Fruit fly (Drosophila melanogaster) whole organism, embryonic: ENCODE measurements around the gene CG7943.

ENCODE experiments used
- CG1024 ChIP-seq: fragments of 200-800 bp; sonication (Bioruptor generic); IDR thresholded peaks from 2 replicates; pipeline ENCODE4 v1.3.6; 2022; ENCODE audit warnings: missing biosample characterization, missing genetic modification characterization
- CG10274 ChIP-seq: fragments of 200-800 bp; sonication (Bioruptor generic); optimal IDR thresholded peaks from 3 replicates; lab custom pipeline; 2017; ENCODE audit warnings: missing biosample characterization, mild to moderate bottlenecking, missing genetic modification characterization
- CG11398 ChIP-seq: fragments of 200-800 bp; sonication (Bioruptor generic); optimal IDR thresholded peaks from 2 replicates; lab custom pipeline; 2016; ENCODE audit warnings: missing biosample characterization, missing genetic modification characterization
- CG12942 ChIP-seq: fragments of 200-800 bp; sonication (Bioruptor generic); optimal IDR thresholded peaks from 3 replicates; lab custom pipeline; 2016; ENCODE audit warnings: missing biosample characterization, missing genetic modification characterization
- CG13624 ChIP-seq: fragments of 200-800 bp; sonication (Bioruptor generic); optimal IDR thresholded peaks from 2 replicates; lab custom pipeline; 2016; ENCODE audit warnings: missing biosample characterization, missing genetic modification characterization
- CG13894 ChIP-seq: fragments of 200-800 bp; sonication (Bioruptor generic); optimal IDR thresholded peaks from 3 replicates; lab custom pipeline; 2018; ENCODE audit warnings: missing biosample characterization, mild to moderate bottlenecking, missing genetic modification characterization, moderate library complexity
- CG14014 ChIP-seq: fragments of 200-800 bp; sonication (Bioruptor generic); IDR thresholded peaks from 2 replicates; pipeline ENCODE4 v1.3.6; 2022; ENCODE audit warnings: missing biosample characterization, missing genetic modification characterization
- CG14667 ChIP-seq: fragments of 200-800 bp; sonication (Bioruptor generic); IDR thresholded peaks from 2 replicates; pipeline ENCODE4 v1.3.6; 2022; ENCODE audit warnings: missing biosample characterization, missing genetic modification characterization
- CG14965 ChIP-seq: fragments of 200-800 bp; sonication (Bioruptor generic); optimal IDR thresholded peaks from 2 replicates; lab custom pipeline; 2016; ENCODE audit warnings: missing biosample characterization, missing genetic modification characterization, borderline replicate concordance
- CG17568 ChIP-seq: fragments of 200-800 bp; sonication (Bioruptor generic); optimal IDR thresholded peaks from 2 replicates; lab custom pipeline; 2018; ENCODE audit warnings: missing biosample characterization, mild to moderate bottlenecking, missing genetic modification characterization, moderate library complexity
- CG17802 ChIP-seq: fragments of 200-800 bp; sonication (Bioruptor generic); optimal IDR thresholded peaks from 2 replicates; lab custom pipeline; 2018; ENCODE audit warnings: missing biosample characterization, mild to moderate bottlenecking, missing genetic modification characterization, moderate library complexity
- CG18011 ChIP-seq: fragments of 200-800 bp; sonication (Bioruptor generic); optimal IDR thresholded peaks from 2 replicates; lab custom pipeline; 2017; ENCODE audit warnings: missing biosample characterization, missing genetic modification characterization, mild to moderate bottlenecking, moderate library complexity, missing genotype
- CG18262 ChIP-seq: fragments of 200-800 bp; optimal IDR thresholded peaks from 3 replicates; lab custom pipeline; 2019; ENCODE audit warnings: missing biosample characterization, mild to moderate bottlenecking, missing genetic modification characterization, moderate library complexity
- CG34224 ChIP-seq: fragments of 200-800 bp; sonication (Bioruptor generic); IDR thresholded peaks from 3 replicates; pipeline ENCODE4 v1.3.6; 2022; ENCODE audit warnings: missing biosample characterization, missing genetic modification characterization; ENCODE audit not compliant: partially characterized antibody
- CG4328 ChIP-seq: fragments of 200-800 bp; sonication (Bioruptor generic); optimal IDR thresholded peaks from 3 replicates; lab custom pipeline; 2017; ENCODE audit warnings: missing biosample characterization, missing genetic modification reagents, missing genetic modification characterization
- CG4617 ChIP-seq: fragments of 200-800 bp; sonication (Bioruptor generic); optimal IDR thresholded peaks from 3 replicates; lab custom pipeline; 2016; ENCODE audit warnings: missing biosample characterization, missing genetic modification characterization, borderline replicate concordance
- CG6654 ChIP-seq: fragments of 200-800 bp; sonication (Bioruptor generic); optimal IDR thresholded peaks from 2 replicates; lab custom pipeline; 2017; ENCODE audit warnings: missing biosample characterization, mild to moderate bottlenecking, missing genetic modification characterization
- CG8290 ChIP-seq, 3 experiments: fragments of 200-800 bp; sonication (Bioruptor generic); optimal IDR thresholded peaks; 2 replicates each; lab custom pipeline; 2016 to 2019; ENCODE audit warnings: missing biosample characterization in 3 of 3, missing genetic modification characterization in 3 of 3, mild to moderate bottlenecking in 2 of 3, moderate library complexity in 1 of 3
- CoRest ChIP-seq: fragments of 200-800 bp; sonication (Bioruptor generic); optimal IDR thresholded peaks from 3 replicates; lab custom pipeline; 2018; ENCODE audit warnings: missing biosample characterization, mild to moderate bottlenecking, missing genetic modification characterization, moderate library complexity
- Dfd ChIP-seq, 2 experiments: fragments of >200 bp; optimal IDR thresholded peaks; 2 replicates each; lab custom pipeline; 2017; ENCODE audit warnings: missing biosample characterization in 2 of 2, missing genetic modification characterization in 2 of 2
- Hr78 ChIP-seq, 2 experiments: fragments of 200-800 bp in 1 of 2; fragments of >200 bp in 1 of 2; sonication (Bioruptor generic) in 1 of 2; optimal IDR thresholded peaks; 2 replicates each; lab custom pipeline; 2017 to 2019; ENCODE audit warnings: missing biosample characterization in 2 of 2, missing genetic modification characterization in 2 of 2, mild to moderate bottlenecking in 1 of 2, moderate library complexity in 1 of 2
- NC2β ChIP-seq: fragments of 200-800 bp; sonication (Bioruptor generic); optimal IDR thresholded peaks from 2 replicates; lab custom pipeline; 2016; ENCODE audit warnings: missing biosample characterization, missing genetic modification characterization
- Optix ChIP-seq: fragments of 200-800 bp; sonication (Bioruptor generic); IDR thresholded peaks from 3 replicates; pipeline ENCODE4 v1.3.6; 2022; ENCODE audit warnings: missing biosample characterization, missing genetic modification characterization
- Ravus ChIP-seq: fragments of 200-800 bp; sonication (Bioruptor generic); IDR thresholded peaks from 2 replicates; pipeline ENCODE4 v1.3.6; 2022; ENCODE audit warnings: missing biosample characterization, missing genetic modification characterization
- Stat92E ChIP-seq, 3 experiments: fragments of >200 bp in 2 of 3; fragments of 200-800 bp in 1 of 3; sonication (Bioruptor generic) in 1 of 3; optimal IDR thresholded peaks; 2 replicates each; lab custom pipeline; 2017 to 2019; ENCODE audit warnings: missing biosample characterization in 3 of 3, missing genetic modification characterization in 3 of 3, mild to moderate bottlenecking in 1 of 3, moderate library complexity in 1 of 3
- Trl ChIP-seq, 3 experiments: fragments of >200 bp in 2 of 3; fragments of 200-800 bp in 1 of 3; sonication (Bioruptor generic) in 1 of 3; optimal IDR thresholded peaks; 2 replicates in 1 of 3; 3 replicates in 2 of 3; lab custom pipeline; 2016 to 2017; ENCODE audit warnings: missing biosample characterization in 1 of 3, missing genetic modification characterization in 1 of 3
- Vsx1 ChIP-seq: fragments of 200-800 bp; sonication (Bioruptor generic); optimal IDR thresholded peaks from 2 replicates; lab custom pipeline; 2017; ENCODE audit warnings: missing biosample characterization, mild to moderate bottlenecking, missing genetic modification characterization, missing genetic modification reagents
- btn ChIP-seq: fragments of 200-800 bp; sonication (Bioruptor generic); optimal IDR thresholded peaks from 2 replicates; lab custom pipeline; 2016; ENCODE audit warnings: missing biosample characterization, missing genetic modification characterization
- cg ChIP-seq: fragments of 200-800 bp; sonication (Bioruptor generic); optimal IDR thresholded peaks from 3 replicates; lab custom pipeline; 2019; ENCODE audit warnings: missing biosample characterization, mild to moderate bottlenecking, missing genetic modification characterization, moderate library complexity
- crol ChIP-seq: fragments of 200-800 bp; sonication (Bioruptor generic); IDR thresholded peaks from 2 replicates; pipeline ENCODE4 v1.3.6; 2022; ENCODE audit warnings: missing biosample characterization, missing genetic modification characterization
- cwo ChIP-seq: fragments of 200-800 bp; sonication (Bioruptor generic); optimal IDR thresholded peaks from 3 replicates; lab custom pipeline; 2017; ENCODE audit warnings: missing biosample characterization, missing genetic modification characterization, mild to moderate bottlenecking, moderate library complexity, missing genetic modification reagents
- ewg ChIP-seq: fragments of 200-800 bp; sonication (Bioruptor generic); optimal IDR thresholded peaks from 3 replicates; lab custom pipeline; 2017; ENCODE audit warnings: mild to moderate bottlenecking, missing biosample characterization, missing genetic modification reagents, missing genetic modification characterization
- ftz-f1 ChIP-seq: fragments of 200-800 bp; sonication (Bioruptor generic); optimal IDR thresholded peaks from 2 replicates; lab custom pipeline; 2016; ENCODE audit warnings: missing biosample characterization, missing genetic modification characterization
- gcm ChIP-seq: fragments of 200-800 bp; sonication (Bioruptor generic); optimal IDR thresholded peaks from 2 replicates; lab custom pipeline; 2019; ENCODE audit warnings: missing biosample characterization, mild to moderate bottlenecking, missing genetic modification characterization, moderate library complexity
- gem ChIP-seq: fragments of 200-800 bp; sonication (Bioruptor generic); optimal IDR thresholded peaks from 2 replicates; lab custom pipeline; 2019; ENCODE audit warnings: missing biosample characterization, mild to moderate bottlenecking, missing genetic modification characterization, moderate library complexity
- grn ChIP-seq: fragments of 200-800 bp; sonication (Bioruptor generic); optimal IDR thresholded peaks from 3 replicates; lab custom pipeline; 2017; ENCODE audit warnings: missing biosample characterization, missing genetic modification characterization
- gsb ChIP-seq: fragments of 200-800 bp; sonication (Bioruptor generic); IDR thresholded peaks from 2 replicates; pipeline ENCODE4 v1.3.6; 2022; ENCODE audit warnings: missing biosample characterization, missing genetic modification characterization
- inv ChIP-seq: fragments of 200-800 bp; sonication (Bioruptor generic); IDR thresholded peaks from 2 replicates; pipeline ENCODE4 v1.3.6; 2022; ENCODE audit warnings: missing biosample characterization, missing genetic modification characterization; ENCODE audit not compliant: partially characterized antibody
- lmd ChIP-seq: fragments of 200-800 bp; sonication (Bioruptor generic); IDR thresholded peaks from 2 replicates; pipeline ENCODE4 v1.3.6; 2022; ENCODE audit warnings: missing biosample characterization, missing genetic modification characterization
- nau ChIP-seq: fragments of 200-800 bp; sonication (Bioruptor generic); optimal IDR thresholded peaks from 3 replicates; lab custom pipeline; 2017; ENCODE audit warnings: missing biosample characterization, mild to moderate bottlenecking, missing genetic modification characterization, missing genetic modification reagents
- pb ChIP-seq: fragments of 200-800 bp; sonication (Bioruptor generic); optimal IDR thresholded peaks from 3 replicates; lab custom pipeline; 2016; ENCODE audit warnings: missing biosample characterization, missing genetic modification characterization
- pros ChIP-seq: fragments of 200-800 bp; sonication (Bioruptor generic); optimal IDR thresholded peaks from 3 replicates; lab custom pipeline; 2019; ENCODE audit warnings: missing biosample characterization, mild to moderate bottlenecking, missing genetic modification characterization, moderate library complexity
- psq ChIP-seq: fragments of 200-800 bp; sonication (Bioruptor generic); optimal IDR thresholded peaks from 2 replicates; lab custom pipeline; 2017; ENCODE audit warnings: missing biosample characterization, missing genetic modification characterization
- ranshi ChIP-seq: fragments of 200-800 bp; sonication (Bioruptor generic); IDR thresholded peaks from 2 replicates; pipeline ENCODE4 v1.3.6; 2022; ENCODE audit warnings: missing biosample characterization, missing genetic modification characterization
- schlank ChIP-seq: fragments of 200-800 bp; sonication (Bioruptor generic); optimal IDR thresholded peaks from 2 replicates; lab custom pipeline; 2018; ENCODE audit warnings: missing biosample characterization, mild to moderate bottlenecking, missing genetic modification characterization
- trem ChIP-seq: fragments of 200-800 bp; optimal IDR thresholded peaks from 3 replicates; lab custom pipeline; 2019; ENCODE audit warnings: missing biosample characterization, mild to moderate bottlenecking, missing genetic modification characterization, moderate library complexity
- trh ChIP-seq: fragments of 200-800 bp; sonication (Bioruptor generic); optimal IDR thresholded peaks from 2 replicates; lab custom pipeline; 2016; ENCODE audit warnings: missing biosample characterization, missing genetic modification characterization
- yki ChIP-seq: fragments of >200 bp; optimal IDR thresholded peaks from 3 replicates; lab custom pipeline; 2018

Gene CG7943

dm6 chr3R:30090261-30091006 lies 44.2 kb downstream of the CG7943 start (continued):
- no peak for TF ChIP-seq schlank (tag; lab: Kevin White, UChicago)
- no peak for TF ChIP-seq CG18262 (tag; lab: Kevin White, UChicago)
- no peak for TF ChIP-seq CG10274 (GFP tag; lab: Kevin White, UChicago)
- TF ChIP-seq gsb (GFP tag; lab: Robert Waterston, UW): no peak
- peak; percentile 72 for TF ChIP-seq crol (GFP tag; lab: Robert Waterston, UW)
- no peak for TF ChIP-seq gcm (GFP tag; lab: Kevin White, UChicago)
- no peak for TF ChIP-seq Stat92E (GFP tag; optimal IDR thresholded peaks at IDR 0.05; lab: Kevin White, UChicago)
- no peak for TF ChIP-seq trh (GFP tag; lab: Kevin White, UChicago)
- TF ChIP-seq CG17802 (tag; lab: Kevin White, UChicago): no peak
- no peak for TF ChIP-seq psq (GFP tag; lab: Kevin White, UChicago)
- TF ChIP-seq Vsx1 (GFP tag; lab: Kevin White, UChicago): no peak
- TF ChIP-seq CG4617 (GFP tag; lab: Kevin White, UChicago): no peak
- TF ChIP-seq yki (lab: Kevin White, UChicago): peak; percentile 29
- no peak for TF ChIP-seq grn (GFP tag; lab: Kevin White, UChicago)
- no peak for TF ChIP-seq CG1024 (GFP tag; lab: Robert Waterston, UW)
- TF ChIP-seq nau: no peak
- no peak for TF ChIP-seq btn (GFP tag; lab: Kevin White, UChicago)
- TF ChIP-seq trem (tag; lab: Kevin White, UChicago): no peak
- no peak for TF ChIP-seq pb (GFP tag; lab: Kevin White, UChicago)
- TF ChIP-seq cwo (GFP tag; lab: Kevin White, UChicago): peak; percentile 19
- peak; percentile 77 for TF ChIP-seq CG13894 (tag; lab: Kevin White, UChicago)
- TF ChIP-seq CG8290 (GFP tag; optimal IDR thresholded peaks at IDR 0.05; lab: Kevin White, UChicago): no peak
- TF ChIP-seq CG8290 (tag; optimal IDR thresholded peaks at IDR 0.05; lab: Kevin White, UChicago): peak in 1 of 2 experiments; percentile 25
- no peak for TF ChIP-seq CoRest (tag; lab: Kevin White, UChicago)
- no peak for TF ChIP-seq Ravus (GFP tag; lab: Robert Waterston, UW)
- TF ChIP-seq gem (tag; lab: Kevin White, UChicago): no peak
- TF ChIP-seq ranshi (GFP tag; lab: Robert Waterston, UW): no peak
- no peak for TF ChIP-seq inv (GFP tag; lab: Robert Waterston, UW)
- TF ChIP-seq CG18011 (GFP tag; lab: Kevin White, UChicago): no peak
- no peak for TF ChIP-seq CG14965 (GFP tag; lab: Kevin White, UChicago)
- TF ChIP-seq CG4328: no peak
- no peak for TF ChIP-seq CG11398 (GFP tag; lab: Kevin White, UChicago)
- TF ChIP-seq CG12942: no peak
- TF ChIP-seq Dfd (GFP tag; optimal IDR thresholded peaks at IDR 0.05; lab: Kevin White, UChicago): no peak
- TF ChIP-seq Optix (GFP tag; lab: Robert Waterston, UW): no peak
- TF ChIP-seq cg (GFP tag; lab: Kevin White, UChicago): peak; percentile 12
- no peak for TF ChIP-seq lmd (GFP tag; lab: Robert Waterston, UW)
- no peak for TF ChIP-seq Hr78 (GFP tag; optimal IDR thresholded peaks at IDR 0.05; lab: Kevin White, UChicago)
- TF ChIP-seq ftz-f1: no peak
- TF ChIP-seq CG14014 (GFP tag; lab: Robert Waterston, UW): no peak
- TF ChIP-seq CG34224 (GFP tag; lab: Robert Waterston, UW): no peak
- no peak for TF ChIP-seq CG17568 (GFP tag; lab: Kevin White, UChicago)
- TF ChIP-seq Trl (optimal IDR thresholded peaks at IDR 0.05; lab: Kevin White, UChicago): peak; percentile 65 to 83
- TF ChIP-seq Trl (GFP tag; optimal IDR thresholded peaks at IDR 0.05; lab: Kevin White, UChicago): no peak
- no peak for TF ChIP-seq CG14667
- TF ChIP-seq pros (GFP tag; lab: Kevin White, UChicago): no peak
- TF ChIP-seq CG6654 (GFP tag; lab: Kevin White, UChicago): no peak
- TF ChIP-seq ewg (GFP tag; lab: Kevin White, UChicago): peak; percentile 46
- no peak for TF ChIP-seq NC2β (GFP tag; lab: Kevin White, UChicago)
- no peak for TF ChIP-seq CG13624 (GFP tag; lab: Kevin White, UChicago)
